Worm (Caenorhabditis elegans) whole organism, young adult: ENCODE results near the gene F47B8.18.

Experiments used
- F37B4.10 ChIP-seq: fragments of 200-800 bp; sonication (Bioruptor generic); IDR thresholded peaks from 2 replicates; pipeline ENCODE4 v1.3.6; 2022; ENCODE audit warnings: missing genetic modification characterization, missing compliant biosample characterization
- F57C9.4 ChIP-seq: sonication (generic microtip); optimal IDR thresholded peaks from 2 replicates; lab custom pipeline; 2017; ENCODE audit warnings: mild to moderate bottlenecking, missing genetic modification characterization, missing compliant biosample characterization
- Y53F4B.3 ChIP-seq: fragments of 200-800 bp; sonication (Bioruptor generic); IDR thresholded peaks from 2 replicates; pipeline ENCODE4 v1.3.6; 2022; ENCODE audit warnings: missing genetic modification reagents, missing genetic modification characterization, missing compliant biosample characterization
- Y56A3A.18 ChIP-seq: fragments of 200-800 bp; sonication (Bioruptor generic); IDR thresholded peaks from 2 replicates; pipeline ENCODE4 v1.3.6; 2022; ENCODE audit warnings: missing genetic modification reagents, missing genetic modification characterization, missing compliant biosample characterization
- Y67H2A.10 ChIP-seq: fragments of 200-800 bp; sonication (Bioruptor generic); conservative IDR thresholded peaks from 2 replicates; pipeline ENCODE4 v1.3.6; 2022; ENCODE audit warnings: missing genetic modification reagents, missing genetic modification characterization, missing compliant biosample characterization
- ama-1 ChIP-seq, 3 experiments: fragments of 150-350 bp in 1 of 3; sonication (generic microtip) in 2 of 3; optimal IDR thresholded peaks; 2 replicates each; lab custom pipeline; 2014 to 2018; ENCODE audit warnings: missing biosample characterization in 2 of 3, missing genetic modification characterization in 2 of 3, missing genetic modification reagents in 2 of 3
- ceh-91 ChIP-seq: fragments of 200-800 bp; sonication (Bioruptor generic); IDR thresholded peaks from 2 replicates; pipeline ENCODE4 v1.3.6; 2022; ENCODE audit warnings: missing genetic modification reagents, missing genetic modification characterization, missing compliant biosample characterization
- hlh-26 ChIP-seq: fragments of 200-800 bp; sonication (Bioruptor generic); conservative IDR thresholded peaks from 2 replicates; pipeline ENCODE4 v1.3.6; 2022; ENCODE audit warnings: missing genetic modification reagents, missing genetic modification characterization, missing compliant biosample characterization
- madf-8 ChIP-seq: fragments of 200-800 bp; sonication (Bioruptor generic); conservative IDR thresholded peaks from 2 replicates; pipeline ENCODE4 v1.3.6; 2022; ENCODE audit warnings: missing genetic modification reagents, missing genetic modification characterization, missing compliant biosample characterization
- nhr-27 ChIP-seq: fragments of 200-800 bp; sonication (Bioruptor generic); optimal IDR thresholded peaks from 2 replicates; lab custom pipeline; 2018; ENCODE audit warnings: mild to moderate bottlenecking, missing genetic modification characterization, moderate library complexity, missing compliant biosample characterization
- nhr-80 ChIP-seq: sonication (generic microtip); optimal IDR thresholded peaks from 2 replicates; lab custom pipeline; 2016; ENCODE audit warnings: missing genetic modification characterization, missing compliant biosample characterization
- pbrm-1 ChIP-seq: fragments of 200-800 bp; sonication (Bioruptor generic); IDR thresholded peaks from 2 replicates; pipeline ENCODE4 v1.3.6; 2022; ENCODE audit warnings: missing genetic modification reagents, missing genetic modification characterization, missing compliant biosample characterization
- unc-130 ChIP-seq: sonication (generic microtip); optimal IDR thresholded peaks from 2 replicates; lab custom pipeline; 2016; ENCODE audit warnings: missing genetic modification reagents, missing genetic modification characterization, missing compliant biosample characterization
- unc-62 ChIP-seq: fragments of 150-350 bp; optimal IDR thresholded peaks from 2 replicates; lab custom pipeline; 2014; ENCODE audit warnings: missing biosample characterization, missing genetic modification reagents, missing genetic modification characterization

DNA sequence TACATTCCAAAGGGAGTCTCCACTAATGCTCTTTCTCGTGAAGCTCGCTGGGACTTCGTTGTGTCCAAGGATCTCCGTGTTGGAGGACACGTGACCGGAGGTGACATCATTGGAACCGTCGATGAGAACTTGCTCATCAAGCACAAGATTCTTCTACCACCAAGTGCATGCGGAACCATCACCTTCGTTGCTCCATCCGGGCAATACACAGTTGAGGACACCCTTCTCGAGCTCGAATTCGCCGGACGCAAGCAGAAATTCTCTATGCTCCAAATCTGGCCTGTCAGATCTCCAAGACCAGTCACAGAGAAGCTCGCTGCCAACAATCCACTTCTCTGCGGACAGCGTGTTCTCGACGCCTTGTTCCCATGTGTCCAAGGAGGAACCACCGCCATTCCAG, 26.8 kb upstream of the F47B8.18 start:
- TF ChIP-seq Y67H2A.10 (GFP tag; lab: Robert Waterston, UW): no peak
- no peak for TF ChIP-seq F37B4.10 (GFP tag; lab: Robert Waterston, UW)
- no peak for TF ChIP-seq pbrm-1 (GFP tag; lab: Robert Waterston, UW)
- no peak for TF ChIP-seq unc-62 (GFP tag; lab: Kevin White, UChicago)
- no peak for TF ChIP-seq hlh-26 (GFP tag; lab: Robert Waterston, UW)
- no peak for TF ChIP-seq Y56A3A.18 (GFP tag; lab: Robert Waterston, UW)
- no peak for TF ChIP-seq F57C9.4 (tag; lab: Kevin White, UChicago)
- no peak for TF ChIP-seq ceh-91 (GFP tag; lab: Robert Waterston, UW)
- no peak for TF ChIP-seq Y53F4B.3 (GFP tag; lab: Robert Waterston, UW)
- TF ChIP-seq madf-8 (GFP tag; lab: Robert Waterston, UW): no peak
- TF ChIP-seq nhr-27 (tag; lab: Kevin White, UChicago): no peak
- TF ChIP-seq nhr-80 (tag; lab: Kevin White, UChicago): no peak
- no peak for TF ChIP-seq unc-130 (GFP tag; lab: Kevin White, UChicago)
- TF ChIP-seq ama-1 (optimal IDR thresholded peaks at IDR 0.05; lab: Kevin White, UChicago): no peak
- no peak for TF ChIP-seq ama-1 (GFP tag; optimal IDR thresholded peaks at IDR 0.05; lab: Kevin White, UChicago)
